Worm (Caenorhabditis elegans) whole organism, L3 larva: ENCODE measurements around the gene H01M10.1.
A peak's percentile ranks its signal among the peaks of the same experiment; 100 is the strongest.

Experiments
- R02D3.7 ChIP-seq: fragments of 150-350 bp; optimal IDR thresholded peaks from 2 replicates; lab custom pipeline; 2014; ENCODE audit warnings: missing biosample characterization, missing genetic modification characterization
- ZK546.5 ChIP-seq: sonication (generic microtip); optimal IDR thresholded peaks from 2 replicates; lab custom pipeline; 2017; ENCODE audit warnings: missing biosample characterization, missing genetic modification characterization
- ceh-16 ChIP-seq: sonication (generic microtip); optimal IDR thresholded peaks from 2 replicates; lab custom pipeline; 2017; ENCODE audit warnings: missing biosample characterization, missing genetic modification characterization
- ceh-28 ChIP-seq: fragments of 150-350 bp; optimal IDR thresholded peaks from 2 replicates; lab custom pipeline; 2014; ENCODE audit warnings: missing biosample characterization, missing genetic modification reagents, missing genetic modification characterization
- ceh-82 ChIP-seq: fragments of 150-350 bp; optimal IDR thresholded peaks from 2 replicates; lab custom pipeline; 2014; ENCODE audit warnings: missing biosample characterization, missing genetic modification characterization
- daf-12 ChIP-seq: fragments of 150-350 bp; optimal IDR thresholded peaks from 2 replicates; lab custom pipeline; 2014; ENCODE audit warnings: missing biosample characterization, missing genetic modification reagents, missing genetic modification characterization
- egl-27 ChIP-seq: sonication (generic microtip); optimal IDR thresholded peaks from 4 replicates; lab custom pipeline; 2017; ENCODE audit warnings: missing biosample characterization, missing genetic modification reagents, missing genetic modification characterization
- egl-5 ChIP-seq: fragments of 150-350 bp; optimal IDR thresholded peaks from 2 replicates; lab custom pipeline; 2017; ENCODE audit warnings: missing biosample characterization, missing genetic modification reagents, missing genetic modification characterization, inconsistent platforms
- elt-1 ChIP-seq: fragments of 150-350 bp; optimal IDR thresholded peaks from 2 replicates; lab custom pipeline; 2014; ENCODE audit warnings: missing biosample characterization, missing genetic modification characterization
- elt-2 ChIP-seq: sonication (generic microtip); optimal IDR thresholded peaks from 2 replicates; lab custom pipeline; 2016; ENCODE audit warnings: missing genetic modification reagents, mild to moderate bottlenecking, missing genetic modification characterization, missing compliant biosample characterization
- elt-3 ChIP-seq, 3 experiments: fragments of 150-350 bp in 1 of 3; sonication (generic microtip) in 2 of 3; optimal IDR thresholded peaks; 2 replicates in 2 of 3; 4 replicates in 1 of 3; lab custom pipeline; 2014 to 2017; ENCODE audit warnings: missing biosample characterization in 3 of 3, missing genetic modification characterization in 3 of 3
- eor-1 ChIP-seq, 2 experiments: fragments of 150-350 bp; optimal IDR thresholded peaks; 2 replicates each; lab custom pipeline; 2014 to 2018; ENCODE audit warnings: missing biosample characterization in 2 of 2, missing genetic modification characterization in 2 of 2
- hmg-11 ChIP-seq: sonication (generic microtip); optimal IDR thresholded peaks from 2 replicates; lab custom pipeline; 2016; ENCODE audit warnings: missing genetic modification characterization, missing compliant biosample characterization
- jun-1 ChIP-seq: fragments of 150-350 bp; optimal IDR thresholded peaks from 2 replicates; lab custom pipeline; 2014; ENCODE audit warnings: missing biosample characterization, missing genetic modification reagents, missing genetic modification characterization
- lin-15B ChIP-seq: fragments of 150-350 bp; optimal IDR thresholded peaks from 2 replicates; lab custom pipeline; 2014; ENCODE audit warnings: missing biosample characterization, missing genetic modification characterization
- lin-39 ChIP-seq: fragments of 150-350 bp; optimal IDR thresholded peaks from 2 replicates; lab custom pipeline; 2018; ENCODE audit warnings: missing biosample characterization, missing genetic modification reagents, missing genetic modification characterization
- lsy-12 ChIP-seq: sonication (generic microtip); optimal IDR thresholded peaks from 2 replicates; lab custom pipeline; 2016; ENCODE audit warnings: mild to moderate bottlenecking, missing genetic modification characterization, missing compliant biosample characterization
- mdl-1 ChIP-seq: fragments of 150-350 bp; optimal IDR thresholded peaks from 2 replicates; lab custom pipeline; 2014; ENCODE audit warnings: missing biosample characterization, missing genetic modification characterization
- mml-1 ChIP-seq: fragments of 150-350 bp; sonication (generic microtip); optimal IDR thresholded peaks from 3 replicates; lab custom pipeline; 2014; ENCODE audit warnings: missing biosample characterization, missing genetic modification characterization
- nfya-1 ChIP-seq: sonication (generic microtip); optimal IDR thresholded peaks from 2 replicates; lab custom pipeline; 2017; ENCODE audit warnings: missing genetic modification characterization, mild to moderate bottlenecking, missing compliant biosample characterization, antibody characterized with exemption, moderate library complexity; ENCODE audit not compliant: insufficient read depth
- nhr-11 ChIP-seq: fragments of 150-350 bp; optimal IDR thresholded peaks from 2 replicates; lab custom pipeline; 2014; ENCODE audit warnings: missing biosample characterization, missing genetic modification characterization
- nhr-12 ChIP-seq: fragments of 150-350 bp; optimal IDR thresholded peaks from 2 replicates; lab custom pipeline; 2014; ENCODE audit warnings: missing biosample characterization, missing genetic modification characterization
- nhr-23 ChIP-seq: fragments of 150-350 bp; optimal IDR thresholded peaks from 2 replicates; lab custom pipeline; 2014; ENCODE audit warnings: missing biosample characterization, missing genetic modification reagents, missing genetic modification characterization
- nhr-237 ChIP-seq: fragments of 150-350 bp; optimal IDR thresholded peaks from 2 replicates; lab custom pipeline; 2014; ENCODE audit warnings: missing biosample characterization, missing genetic modification characterization
- nhr-25 ChIP-seq: sonication (generic microtip); optimal IDR thresholded peaks from 2 replicates; lab custom pipeline; 2017; ENCODE audit warnings: missing biosample characterization, missing genetic modification characterization
- nhr-43 ChIP-seq: sonication (generic microtip); optimal IDR thresholded peaks from 2 replicates; lab custom pipeline; 2016; ENCODE audit warnings: mild to moderate bottlenecking, missing genetic modification characterization, missing compliant biosample characterization; ENCODE audit not compliant: poor library complexity, severe bottlenecking
- nhr-67 ChIP-seq: fragments of 150-350 bp; optimal IDR thresholded peaks from 2 replicates; lab custom pipeline; 2014; ENCODE audit warnings: missing biosample characterization, missing genetic modification characterization
- nhr-76 ChIP-seq: fragments of 150-350 bp; sonication (generic microtip); optimal IDR thresholded peaks from 5 replicates; lab custom pipeline; 2014; ENCODE audit warnings: missing biosample characterization, missing genetic modification characterization
- pha-4 ChIP-seq: fragments of 150-350 bp; optimal IDR thresholded peaks from 2 replicates; lab custom pipeline; 2014; ENCODE audit warnings: missing biosample characterization, missing genetic modification reagents, missing genetic modification characterization
- pqm-1 ChIP-seq: fragments of 150-350 bp; optimal IDR thresholded peaks from 2 replicates; lab custom pipeline; 2017; ENCODE audit warnings: missing biosample characterization, missing genetic modification characterization, inconsistent platforms
- sea-2 ChIP-seq: fragments of 150-350 bp; sonication (generic microtip); optimal IDR thresholded peaks from 4 replicates; lab custom pipeline; 2014; ENCODE audit warnings: missing biosample characterization, missing genetic modification reagents, missing genetic modification characterization
- snpc-4 ChIP-seq: fragments of 150-350 bp; optimal IDR thresholded peaks from 2 replicates; lab custom pipeline; 2014; ENCODE audit warnings: missing biosample characterization, missing genetic modification characterization
- tbx-2 ChIP-seq: sonication (generic microtip); optimal IDR thresholded peaks from 2 replicates; lab custom pipeline; 2016; ENCODE audit warnings: mild to moderate bottlenecking, missing genetic modification characterization, missing compliant biosample characterization
- unc-39 ChIP-seq: sonication (generic microtip); optimal IDR thresholded peaks from 4 replicates; lab custom pipeline; 2017; ENCODE audit warnings: missing biosample characterization, missing genetic modification characterization
- zag-1 ChIP-seq: fragments of 150-350 bp; optimal IDR thresholded peaks from 2 replicates; lab custom pipeline; 2014; ENCODE audit warnings: missing biosample characterization, missing genetic modification characterization
- ztf-11 ChIP-seq: fragments of 150-350 bp; optimal IDR thresholded peaks from 2 replicates; lab custom pipeline; 2014; ENCODE audit warnings: missing biosample characterization, missing genetic modification characterization
- ztf-4 ChIP-seq: fragments of 150-350 bp; optimal IDR thresholded peaks from 2 replicates; lab custom pipeline; 2014; ENCODE audit warnings: missing biosample characterization, missing genetic modification characterization

Gene H01M10.1

ce11 chrX:2580524-2580981 lies at the start of gene H01M10.1:
Gene H01M10.1, minus strand, starts transcription at chrX:2580574.
- TF ChIP-seq snpc-4 (no peak), jun-1 (tag; lab: Kevin White, UChicago) (peak; percentile 74), elt-2 (tag; lab: Kevin White, UChicago) (peak; percentile 96), nfya-1 (tag; lab: Kevin White, UChicago) (no peak), pqm-1 (tag; lab: Kevin White, UChicago) (peak; percentile 72), pha-4 (tag; lab: Kevin White, UChicago) (peak; percentile 58), lin-15B (tag; lab: Kevin White, UChicago) (no peak)
- TF ChIP-seq, all 47 proteins: peak for 4

- TF ChIP-seq snpc-4 (peak; percentile 9), ceh-16 (tag; lab: Kevin White, UChicago) (no peak)
These were observed 45.8 kb upstream of the H01M10.1 start for ce11 chrX:2626153-2626552.

- TF ChIP-seq snpc-4 (no peak), nhr-11 (no peak), lin-39 (peak; percentile 30)
These were observed 39.9 kb upstream of the H01M10.1 start for ce11 chrX:2620280-2620679.

ce11 chrX:2615626-2616025 lies 35.3 kb upstream of the H01M10.1 start, which contains the start of gene T03G6.3:
Gene T03G6.3, minus strand, starts transcription at chrX:2615726.
- TF ChIP-seq snpc-4 = no peak
- TF ChIP-seq nhr-237 (tag; lab: Kevin White, UChicago) = no peak
- TF ChIP-seq mdl-1 = no peak
- TF ChIP-seq ceh-16 (tag; lab: Kevin White, UChicago) = no peak
- no peak for TF ChIP-seq nhr-11
- no peak for TF ChIP-seq pqm-1 (tag; lab: Kevin White, UChicago)
- TF ChIP-seq egl-5 = no peak
- no peak for TF ChIP-seq nhr-43 (tag; lab: Kevin White, UChicago)
- no peak for TF ChIP-seq elt-1 (tag; lab: Kevin White, UChicago)
- no peak for TF ChIP-seq nhr-76
- TF ChIP-seq pha-4 (tag; lab: Kevin White, UChicago) = no peak
- TF ChIP-seq elt-3 (tag; optimal IDR thresholded peaks at IDR 0.05; lab: Kevin White, UChicago) = no peak
- no peak for TF ChIP-seq lin-15B (tag; lab: Kevin White, UChicago)

ce11 chrX:2614158-2614557 lies 33.8 kb upstream of the H01M10.1 start:
- no peak for TF ChIP-seq nhr-11
- TF ChIP-seq zag-1 (tag; lab: Kevin White, UChicago) = no peak
- no peak for TF ChIP-seq elt-1 (tag; lab: Kevin White, UChicago)
- no peak for TF ChIP-seq elt-3 (tag; optimal IDR thresholded peaks at IDR 0.05; lab: Kevin White, UChicago)
- TF ChIP-seq lsy-12 (tag; lab: Kevin White, UChicago) = no peak
- no peak for TF ChIP-seq ceh-82 (tag; lab: Kevin White, UChicago)
- TF ChIP-seq ztf-4 (tag; lab: Kevin White, UChicago) = no peak
- no peak for TF ChIP-seq nhr-237 (tag; lab: Kevin White, UChicago)
- TF ChIP-seq lin-15B (tag; lab: Kevin White, UChicago) = no peak
- no peak for TF ChIP-seq ztf-11 (tag; lab: Kevin White, UChicago)
- no peak for TF ChIP-seq ZK546.5 (tag; lab: Kevin White, UChicago)
- TF ChIP-seq nhr-67 (tag; lab: Kevin White, UChicago) = no peak
- TF ChIP-seq R02D3.7 (tag; lab: Kevin White, UChicago) = no peak
- no peak for TF ChIP-seq ceh-28 (tag; lab: Kevin White, UChicago)
- no peak for TF ChIP-seq daf-12 (tag; lab: Kevin White, UChicago)
- TF ChIP-seq nhr-25 (tag; lab: Kevin White, UChicago) = no peak
- no peak for TF ChIP-seq sea-2 (GFP tag; lab: Kevin White, UChicago)
- TF ChIP-seq nfya-1 (tag; lab: Kevin White, UChicago) = no peak

- TF ChIP-seq lsy-12 (tag; lab: Kevin White, UChicago) (peak; percentile 34), elt-2 (tag; lab: Kevin White, UChicago) (peak; percentile 59), elt-3 (tag; optimal IDR thresholded peaks at IDR 0.05; lab: Kevin White, UChicago) (no peak), lin-39 (peak; percentile 73), nhr-25 (tag; lab: Kevin White, UChicago) (peak; percentile 33), nfya-1 (tag; lab: Kevin White, UChicago) (peak; percentile 61), daf-12 (tag; lab: Kevin White, UChicago) (no peak), egl-27 (tag; lab: Kevin White, UChicago) (no peak), mml-1 (tag; lab: Kevin White, UChicago) (no peak), hmg-11 (peak; percentile 79), pha-4 (tag; lab: Kevin White, UChicago) (peak; percentile 81), ceh-16 (tag; lab: Kevin White, UChicago) (peak; percentile 17), nhr-23 (tag; lab: Kevin White, UChicago) (peak; percentile 65), pqm-1 (tag; lab: Kevin White, UChicago) (peak; percentile 47), egl-5 (peak; percentile 5), nhr-43 (tag; lab: Kevin White, UChicago) (peak; percentile 84), ceh-82 (tag; lab: Kevin White, UChicago) (peak; percentile 17), elt-1 (tag; lab: Kevin White, UChicago) (peak; percentile 26), zag-1 (tag; lab: Kevin White, UChicago) (no peak), unc-39 (tag; lab: Kevin White, UChicago) (no peak), eor-1 (tag; optimal IDR thresholded peaks at IDR 0.05; lab: Kevin White, UChicago) (no peak), nhr-12 (tag; lab: Kevin White, UChicago) (no peak), snpc-4 (peak; percentile 20), R02D3.7 (tag; lab: Kevin White, UChicago) (no peak), jun-1 (tag; lab: Kevin White, UChicago) (peak; percentile 37), tbx-2 (tag; lab: Kevin White, UChicago) (peak; percentile 33)
These were observed 32.7 kb upstream of the H01M10.1 start for ce11 chrX:2613077-2613476.
